Fruit fly (Drosophila melanogaster): Measurements from ENCODE around the gene Pi4KIIalpha.

DNA sequence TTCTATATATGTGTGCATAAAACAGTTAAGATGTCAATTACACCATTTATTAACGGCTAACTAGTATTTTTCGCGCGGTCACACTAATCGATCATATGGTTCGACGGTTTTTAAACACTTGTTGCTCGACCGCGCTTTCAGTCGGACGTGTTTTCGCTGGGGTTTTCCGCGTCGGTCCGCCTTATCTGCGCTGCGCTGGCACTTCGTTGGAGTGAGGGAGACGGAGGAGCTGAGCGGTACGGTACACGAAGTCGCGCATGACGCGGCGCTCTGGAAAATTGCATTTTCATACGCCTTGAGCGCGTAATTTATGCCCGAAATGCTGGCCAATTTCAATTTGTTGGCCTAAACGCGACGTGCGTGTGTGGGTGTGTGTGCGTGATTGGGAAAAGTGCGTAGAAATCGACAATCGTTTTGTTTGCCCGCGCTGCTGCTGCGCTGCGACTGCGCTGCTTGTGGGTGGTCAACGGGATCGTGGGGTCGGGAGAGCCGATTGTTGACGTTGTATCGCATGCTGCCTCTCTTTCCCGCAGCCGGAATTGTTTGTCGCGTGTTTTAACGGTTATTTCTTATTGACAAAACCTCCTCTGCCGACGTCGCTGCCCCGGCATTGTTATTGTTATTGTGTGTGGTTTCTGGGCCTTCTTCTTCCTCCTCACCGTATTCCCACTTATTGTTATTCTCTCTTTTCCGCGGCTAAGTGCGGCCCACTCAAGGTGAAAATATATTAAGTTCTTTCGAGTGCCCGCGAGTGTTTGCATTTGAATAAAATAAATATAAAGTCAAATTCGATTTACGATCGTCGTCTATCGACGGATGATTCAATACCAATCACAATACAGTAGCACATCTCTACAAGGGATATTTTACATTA is 46.2 kb downstream of the Pi4KIIalpha start, which contains the start of gene Itpr:
- peak; percentile 68 for TF ChIP-seq tj (GFP tag; optimal IDR thresholded peaks at IDR 0.05)
- peak; percentile 37 for TF ChIP-seq bab1 (GFP tag; optimal IDR thresholded peaks at IDR 0.05)
- TF ChIP-seq Hr96 (GFP tag; optimal IDR thresholded peaks at IDR 0.05): no peak
- peak; percentile 63 for TF ChIP-seq CG12768 (GFP tag; optimal IDR thresholded peaks at IDR 0.05)
- TF ChIP-seq CG7045 (GFP tag; optimal IDR thresholded peaks at IDR 0.05): peak; percentile 47
- no peak for TF ChIP-seq CG7101 (tag; optimal IDR thresholded peaks at IDR 0.05)
- peak; percentile 23 for TF ChIP-seq pad (GFP tag; optimal IDR thresholded peaks at IDR 0.05)
- TF ChIP-seq CG5204 (GFP tag; optimal IDR thresholded peaks at IDR 0.05): no peak
- TF ChIP-seq CG14711 (tag; optimal IDR thresholded peaks at IDR 0.05): no peak
- peak; percentile 31 for TF ChIP-seq CG11617 (GFP tag; optimal IDR thresholded peaks at IDR 0.05)
